Worm (Caenorhabditis elegans) whole organism, dauer: ENCODE measurements around the gene Y67D8C.9.

ENCODE experiments used
- unc-62 ChIP-seq: sonication (generic microtip); optimal IDR thresholded peaks from 2 replicates; lab custom pipeline; 2017; ENCODE audit warnings: missing biosample characterization, missing genetic modification reagents, missing genetic modification characterization

Gene Y67D8C.9

ce11 chrIV:3086825-3087224, at the start of gene Y67D8C.9:
TSS of gene Y67D8C.9 (minus strand) at chrIV:3086925.
- TF ChIP-seq unc-62 (GFP tag; lab: Kevin White, UChicago) = no peak

DNA sequence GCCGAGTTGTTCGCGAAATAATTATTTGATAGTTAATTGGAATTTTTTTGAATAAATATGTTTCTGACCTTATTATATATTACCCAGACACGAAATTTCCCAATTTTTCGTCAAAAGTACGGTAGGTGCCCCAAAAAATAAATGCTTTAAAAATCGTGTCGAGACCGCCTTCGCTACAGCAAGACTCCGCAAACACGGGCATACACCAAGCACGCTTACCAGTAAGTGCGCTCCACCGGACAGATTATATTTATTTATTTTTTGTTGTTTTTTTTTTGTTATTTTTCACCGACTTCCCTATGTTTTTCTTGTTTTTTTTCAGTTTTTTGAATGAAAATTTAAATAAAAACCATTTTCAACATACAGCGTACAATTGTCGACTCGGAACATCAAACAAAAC, 49.8 kb upstream of the Y67D8C.9 start:
- no peak for TF ChIP-seq unc-62 (GFP tag; lab: Kevin White, UChicago)

DNA sequence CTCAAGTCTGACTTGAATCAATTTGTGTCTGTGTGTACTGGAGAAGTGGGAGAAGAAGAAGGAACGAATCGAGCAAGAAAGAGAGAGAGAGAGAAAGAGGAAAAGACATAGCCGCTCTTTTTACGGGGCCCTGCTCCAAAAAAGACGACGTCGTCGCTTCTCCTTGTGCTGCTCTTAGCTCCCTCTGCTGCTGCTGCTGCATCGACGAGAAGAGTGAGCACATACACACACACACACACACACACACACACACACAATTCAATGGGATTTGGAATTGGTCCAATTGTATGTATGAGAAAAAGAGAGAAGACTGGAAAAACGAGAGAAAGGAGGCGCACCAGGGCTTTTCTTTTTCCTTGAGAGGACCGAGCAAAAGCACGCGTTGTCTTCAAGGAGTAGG, 48.3 kb upstream of the Y67D8C.9 start:
- no peak for TF ChIP-seq unc-62 (GFP tag; lab: Kevin White, UChicago)

- TF ChIP-seq unc-62 (GFP tag; lab: Kevin White, UChicago) = no peak
These were observed 46.5 kb upstream of the Y67D8C.9 start, which contains the start of gene mca-3 for ce11 chrIV:3133099-3133817. TSS of gene mca-3 (minus strand) at chrIV:3133149.

DNA sequence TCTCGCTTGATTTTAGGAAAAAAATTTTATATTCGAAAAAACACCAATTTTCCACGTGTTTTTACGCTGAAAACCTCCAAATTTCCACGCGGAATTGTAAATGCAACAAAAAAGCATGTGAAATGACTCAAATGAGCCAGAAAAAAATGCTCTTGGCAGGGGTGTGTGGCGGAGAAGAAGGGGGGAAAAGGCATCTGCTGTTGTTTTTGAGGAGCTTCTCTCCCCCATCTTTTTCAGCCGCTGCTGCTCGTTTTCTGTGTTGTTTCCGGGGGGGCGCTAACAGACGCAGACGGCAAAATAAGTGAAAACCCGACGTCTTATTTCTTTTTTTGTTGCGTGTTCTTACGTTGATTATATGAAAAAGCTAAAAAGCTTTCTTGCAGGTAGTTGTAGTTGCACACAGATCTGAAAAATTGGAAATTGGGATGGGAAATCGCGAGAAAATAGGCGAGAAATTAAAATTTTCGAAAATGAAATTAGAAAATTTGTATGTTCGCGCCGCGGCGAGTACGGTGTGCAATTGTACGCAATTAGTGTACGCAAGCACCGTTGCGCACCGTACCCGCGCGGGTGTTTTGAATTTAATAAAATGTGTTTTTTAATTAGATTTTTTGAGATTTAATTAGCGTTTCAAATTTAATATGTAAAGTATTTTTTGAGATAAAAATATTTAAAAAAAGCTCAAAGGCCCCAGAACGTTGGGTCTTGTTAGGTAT, 45.3 kb upstream of the Y67D8C.9 start:
- no peak for TF ChIP-seq unc-62 (GFP tag; lab: Kevin White, UChicago)

DNA sequence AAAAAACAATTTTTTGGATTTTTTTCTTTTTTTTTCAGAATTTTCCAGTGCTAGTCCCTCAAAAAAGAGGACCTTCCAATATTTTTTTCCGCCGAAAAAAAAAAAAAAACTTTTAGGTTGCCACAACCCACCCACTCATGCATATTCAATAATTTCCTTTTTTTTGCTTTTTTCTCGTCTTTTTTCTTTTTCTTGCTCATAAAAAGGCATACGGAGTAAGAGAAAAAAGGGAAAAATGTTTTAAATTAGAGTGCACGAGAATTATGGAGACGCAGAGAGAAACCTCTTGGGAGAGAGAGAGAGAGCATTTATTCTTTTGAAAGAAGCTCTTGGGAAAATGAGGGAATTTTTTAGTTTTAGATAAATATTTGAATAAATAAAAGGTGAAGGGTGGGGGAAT, 41.3 kb upstream of the Y67D8C.9 start:
- TF ChIP-seq unc-62 (GFP tag; lab: Kevin White, UChicago) = no peak

DNA sequence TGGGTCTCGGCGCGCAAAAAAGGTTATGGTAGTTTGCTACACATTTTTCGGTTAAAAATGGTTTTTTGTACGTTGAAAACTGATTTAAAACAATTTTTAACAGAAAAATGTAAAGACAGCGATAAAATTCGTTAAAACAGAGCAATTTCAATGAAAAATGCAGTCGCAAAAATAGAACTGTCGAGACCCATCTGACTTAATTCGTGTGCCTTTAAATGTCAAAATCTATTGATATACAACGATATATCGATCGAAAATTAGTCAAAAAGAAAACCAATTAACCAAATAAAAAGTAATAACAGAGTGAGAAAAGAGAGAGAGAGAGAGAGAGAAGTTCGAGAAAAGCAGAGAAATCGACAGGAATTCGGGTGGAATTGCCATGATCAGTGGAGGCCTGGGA, 34.3 kb upstream of the Y67D8C.9 start:
- TF ChIP-seq unc-62 (GFP tag; lab: Kevin White, UChicago) = no peak

DNA sequence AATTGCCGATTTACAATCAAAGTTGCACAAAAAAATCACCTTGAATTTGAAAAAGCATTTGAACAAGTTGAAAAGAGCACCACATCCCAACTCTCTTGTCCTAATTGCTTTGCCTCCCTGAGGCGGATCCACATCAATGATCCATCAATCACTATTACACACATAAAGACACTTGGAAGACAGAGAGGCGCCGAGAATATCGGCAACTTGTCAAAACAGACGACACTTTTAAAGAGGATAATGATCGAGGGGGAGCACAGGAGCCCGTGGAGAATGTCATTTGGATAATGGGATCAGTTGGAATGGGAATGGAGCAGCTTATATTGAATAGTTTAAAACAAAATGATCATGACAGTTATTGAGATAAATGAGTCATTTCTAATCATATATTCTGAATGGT, 14.5 kb upstream of the Y67D8C.9 start:
- TF ChIP-seq unc-62 (GFP tag; lab: Kevin White, UChicago) = no peak

- no peak for TF ChIP-seq unc-62 (GFP tag; lab: Kevin White, UChicago)
These were observed 10.3 kb upstream of the Y67D8C.9 start for ce11 chrIV:3097019-3097418.

- no peak for TF ChIP-seq unc-62 (GFP tag; lab: Kevin White, UChicago)
These were observed 9.3 kb upstream of the Y67D8C.9 start for ce11 chrIV:3095995-3096544.

DNA sequence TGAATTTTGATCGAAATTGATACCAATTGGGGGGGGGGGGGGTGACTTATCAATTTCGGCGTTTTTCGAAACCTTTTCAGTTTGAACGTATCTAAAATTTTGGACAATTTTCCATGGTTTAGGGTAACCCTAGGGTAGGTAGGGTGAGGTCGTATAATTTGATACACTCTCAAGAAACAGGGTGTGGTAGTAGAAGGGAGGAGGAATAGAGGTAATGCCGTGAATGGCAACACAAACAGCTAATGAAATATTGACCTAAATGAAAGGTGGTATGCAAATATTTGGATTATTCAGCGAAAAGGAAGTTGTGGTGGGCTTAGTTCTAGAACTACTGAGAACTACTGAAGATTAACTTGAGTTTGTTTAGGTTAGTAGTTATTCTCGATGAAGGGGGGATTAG, 6.3 kb upstream of the Y67D8C.9 start:
- no peak for TF ChIP-seq unc-62 (GFP tag; lab: Kevin White, UChicago)

DNA sequence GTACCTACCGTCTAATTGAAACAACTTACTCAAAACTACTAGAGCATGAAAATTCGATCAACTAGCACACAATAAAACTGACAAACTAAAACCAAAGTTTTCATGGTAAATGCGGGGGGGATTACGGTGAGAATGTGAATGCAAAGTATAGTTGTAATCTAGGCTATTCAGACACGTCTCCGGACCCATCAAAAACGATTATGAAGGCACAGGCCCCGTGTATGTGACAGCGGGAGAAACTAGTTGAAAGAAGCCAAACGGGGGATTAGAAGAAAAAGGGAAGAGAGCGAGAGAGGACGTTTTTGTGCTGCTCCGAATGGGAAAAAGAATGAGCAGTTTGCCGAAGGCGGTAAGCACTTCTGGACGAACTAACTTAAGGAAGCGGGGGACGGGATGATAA, 4.4 kb upstream of the Y67D8C.9 start:
- TF ChIP-seq unc-62 (GFP tag; lab: Kevin White, UChicago) = no peak

DNA sequence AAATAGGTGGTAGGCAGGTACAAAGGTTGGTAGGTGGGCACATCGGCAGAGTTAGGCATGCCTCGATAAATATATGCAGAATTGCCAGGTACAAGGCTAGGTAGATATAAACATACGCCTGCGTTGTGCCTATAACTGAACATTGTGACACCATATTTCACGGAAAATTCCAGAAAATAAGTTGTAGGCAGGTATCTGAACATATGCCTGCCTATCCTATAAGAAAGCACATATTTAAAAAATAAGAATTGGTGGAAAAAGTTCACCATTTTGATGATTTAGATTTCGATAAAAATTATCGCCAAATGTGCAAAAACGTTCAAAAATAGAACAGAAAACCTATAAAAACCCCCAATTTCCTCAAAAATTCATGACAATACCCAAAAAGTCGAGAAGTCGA, 2.9 kb upstream of the Y67D8C.9 start:
- TF ChIP-seq unc-62 (GFP tag; lab: Kevin White, UChicago) = no peak

- TF ChIP-seq unc-62 (GFP tag; lab: Kevin White, UChicago) = no peak
These were observed 9.9 kb downstream of the Y67D8C.9 start for ce11 chrIV:3076802-3077201.

- TF ChIP-seq unc-62 (GFP tag; lab: Kevin White, UChicago) = no peak
These were observed 10.5 kb downstream of the Y67D8C.9 start, which contains the start of gene Y67D8C.22 for ce11 chrIV:3076207-3076606. TSS of gene Y67D8C.22 (minus strand) at chrIV:3076307.

DNA sequence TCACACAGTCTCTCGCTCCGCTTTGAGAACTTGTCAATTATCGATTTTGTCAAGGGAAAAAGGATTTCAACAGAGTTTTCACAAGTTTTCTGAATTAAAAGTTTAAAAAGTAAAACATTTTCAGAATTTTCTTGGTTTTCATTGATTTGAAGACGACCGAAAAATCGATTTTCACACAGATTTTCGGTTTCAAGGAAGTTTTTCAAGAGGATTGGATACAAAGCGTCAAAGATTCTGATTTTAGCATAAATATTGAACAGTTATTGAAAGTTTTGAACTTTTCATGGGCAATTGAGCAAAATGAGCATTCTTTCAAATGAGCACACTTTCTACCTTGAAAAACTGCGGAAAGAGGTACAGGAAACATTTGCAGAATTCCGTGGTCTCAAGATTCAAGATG, 14.7 kb downstream of the Y67D8C.9 start, which contains the start of gene Y67D8C.2:
TSS of gene Y67D8C.2 (plus strand) at position 301 of the 400 bp plus-strand sequence.
- TF ChIP-seq unc-62 (GFP tag; lab: Kevin White, UChicago) = no peak
